Worm (Caenorhabditis elegans): ENCODE data around the gene try-12.

try-12 gene

ce11 chrV:7460898-7461297, 11.7 kb downstream of the try-12 start, which contains the start of gene srh-92:
Gene srh-92, minus strand, starts transcription at chrV:7460998.
- no peak for TF ChIP-seq unc-62 (GFP tag; optimal IDR thresholded peaks at IDR 0.05)

ce11 chrV:7464696-7465095, 15.5 kb downstream of the try-12 start, which contains the start of gene srh-89:
Gene srh-89, minus strand, starts transcription at chrV:7464796.
- TF ChIP-seq unc-62 (GFP tag; optimal IDR thresholded peaks at IDR 0.05): no peak

- no peak for TF ChIP-seq unc-62 (GFP tag; optimal IDR thresholded peaks at IDR 0.05)
Measured at ce11 chrV:7465509-7465908, 16.4 kb downstream of the try-12 start, which contains the start of gene F25E5.1. Gene F25E5.1, plus strand, starts transcription at chrV:7465884.

- no peak for TF ChIP-seq unc-62 (GFP tag; optimal IDR thresholded peaks at IDR 0.05)
Measured at ce11 chrV:7472815-7473214, 23.7 kb downstream of the try-12 start, which contains the start of gene str-28. Gene str-28, minus strand, starts transcription at chrV:7472915.

- TF ChIP-seq unc-62 (GFP tag; optimal IDR thresholded peaks at IDR 0.05): no peak
Measured at ce11 chrV:7476766-7477165, 27.6 kb downstream of the try-12 start, which contains the start of gene srh-125. Gene srh-125, minus strand, starts transcription at chrV:7476866.

ce11 chrV:7478404-7478803, 29.3 kb downstream of the try-12 start, which contains the start of gene str-190:
Gene str-190, minus strand, starts transcription at chrV:7478504.
- no peak for TF ChIP-seq unc-62 (GFP tag; optimal IDR thresholded peaks at IDR 0.05)

ce11 chrV:7480949-7481348, 31.8 kb downstream of the try-12 start, which contains the start of gene C18B10.6:
Gene C18B10.6, minus strand, starts transcription at chrV:7481049.
- no peak for TF ChIP-seq unc-62 (GFP tag; optimal IDR thresholded peaks at IDR 0.05)

ce11 chrV:7485000-7485399, 35.8 kb downstream of the try-12 start, which contains the start of gene srbc-8:
Gene srbc-8, minus strand, starts transcription at chrV:7485100.
- no peak for TF ChIP-seq unc-62 (GFP tag; optimal IDR thresholded peaks at IDR 0.05)

ce11 chrV:7487518-7487917, 38.4 kb downstream of the try-12 start, which contains the start of gene srbc-7:
Gene srbc-7, minus strand, starts transcription at chrV:7487618.
- no peak for TF ChIP-seq unc-62 (GFP tag; optimal IDR thresholded peaks at IDR 0.05)

- no peak for TF ChIP-seq unc-62 (GFP tag; optimal IDR thresholded peaks at IDR 0.05)
Measured at ce11 chrV:7490340-7490739, 41.2 kb downstream of the try-12 start, which contains the start of gene srbc-9. Gene srbc-9, minus strand, starts transcription at chrV:7490440.

ce11 chrV:7492924-7493323, 43.8 kb downstream of the try-12 start, which contains the start of gene srbc-10:
Gene srbc-10, minus strand, starts transcription at chrV:7493024.
- no peak for TF ChIP-seq unc-62 (GFP tag; optimal IDR thresholded peaks at IDR 0.05)

- TF ChIP-seq unc-62 (GFP tag; optimal IDR thresholded peaks at IDR 0.05): no peak
Measured at ce11 chrV:7495189-7495588, 46.0 kb downstream of the try-12 start, which contains the start of gene srbc-11. Gene srbc-11, minus strand, starts transcription at chrV:7495289.

- TF ChIP-seq unc-62 (GFP tag; optimal IDR thresholded peaks at IDR 0.05): no peak
Measured at ce11 chrV:7497440-7497839, 48.3 kb downstream of the try-12 start, which contains the start of gene srh-79. Gene srh-79, plus strand, starts transcription at chrV:7497740.

Measured in whole organism, dauer.